Fruit fly (Drosophila melanogaster): ENCODE data around the gene Chs2.

- no peak for TF ChIP-seq CG11696 (GFP tag; IDR thresholded peaks at IDR 0.05)
- TF ChIP-seq CG10979 (tag; optimal IDR thresholded peaks at IDR 0.05), result no peak
- TF ChIP-seq Hr3 (GFP tag; optimal IDR thresholded peaks at IDR 0.05), result no peak
- TF ChIP-seq crc (GFP tag; optimal IDR thresholded peaks at IDR 0.05), result no peak
- no peak for TF ChIP-seq CG4707 (GFP tag; optimal IDR thresholded peaks at IDR 0.05)
Observed at dm6 chr3L:21984910-21985309, 22.7 kb downstream of the Chs2 start, which contains the start of gene Act79B.
